Fruit fly (Drosophila melanogaster): ENCODE measurements around the gene Adss.

Adss gene

dm6 chr3R:20821815-20822375 is 8.5 kb downstream of the Adss start, which contains the start of the genes CG17271 and RpS20 (continued):
- TF ChIP-seq CG1792 (GFP tag; optimal IDR thresholded peaks at IDR 0.05) (peak; percentile 94), Ssrp (tag; optimal IDR thresholded peaks at IDR 0.05) (peak; percentile 83), gfzf (GFP tag; optimal IDR thresholded peaks at IDR 0.05) (peak; percentile 93), CG34224 (GFP tag; IDR thresholded peaks at IDR 0.05; ENCODE audit: partially characterized antibody) (no peak), CG4617 (GFP tag; optimal IDR thresholded peaks at IDR 0.05; ENCODE audit: borderline replicate concordance) (peak; percentile 85), tap (tag; optimal IDR thresholded peaks at IDR 0.05) (peak; percentile 26), CG4404 (GFP tag; IDR thresholded peaks at IDR 0.05) (peak; percentile 89), Gug (GFP tag; IDR thresholded peaks at IDR 0.05) (peak; percentile 91), Gsc (GFP tag; IDR thresholded peaks at IDR 0.05) (no peak), disco-r (GFP tag; optimal IDR thresholded peaks at IDR 0.05) (peak; percentile 90), Scr (GFP tag; IDR thresholded peaks at IDR 0.05; ENCODE audit: partially characterized antibody) (0 out of 2 replicates have a peak, but pooled peaks have one; percentile 23), CG1602 (GFP tag; optimal IDR thresholded peaks at IDR 0.05) (peak; percentile 88), CG1603 (tag; optimal IDR thresholded peaks at IDR 0.05) (peak; percentile 91), CG18011 (GFP tag; optimal IDR thresholded peaks at IDR 0.05) (peak; percentile 81), tx (GFP tag; optimal IDR thresholded peaks at IDR 0.05) (peak; percentile 95), CG17829 (tag; optimal IDR thresholded peaks at IDR 0.05) (peak; percentile 88), CG8089 (GFP tag; optimal IDR thresholded peaks at IDR 0.05) (peak; percentile 90), HmgZ (tag; optimal IDR thresholded peaks at IDR 0.05) (peak; percentile 96), CG33557 (GFP tag; optimal IDR thresholded peaks at IDR 0.05) (peak; percentile 85), al (GFP tag; IDR thresholded peaks at IDR 0.05) (peak; percentile 89), CG42726 (GFP tag; IDR thresholded peaks at IDR 0.05; ENCODE audit: partially characterized antibody) (no peak), Dref (GFP tag; IDR thresholded peaks at IDR 0.05) (peak; percentile 37; the same call in 1 of the 2 replicates), CG17568 (GFP tag; optimal IDR thresholded peaks at IDR 0.05) (peak; percentile 85), CG11456 (GFP tag; IDR thresholded peaks at IDR 0.05) (peak; percentile 91), CG4328 (GFP tag; optimal IDR thresholded peaks at IDR 0.05) (peak; percentile 87), Mrtf (GFP tag; IDR thresholded peaks at IDR 0.05) (peak; percentile 78), CG15269 (tag; optimal IDR thresholded peaks at IDR 0.05) (peak; percentile 83), zfh1 (GFP tag; IDR thresholded peaks at IDR 0.05) (peak; percentile 91), danr (GFP tag; IDR thresholded peaks at IDR 0.05) (peak; percentile 61), CG18619 (GFP tag; optimal IDR thresholded peaks at IDR 0.05) (peak; percentile 87), CG33213 (GFP tag; optimal IDR thresholded peaks at IDR 0.05) (peak; percentile 96), pita (GFP tag; optimal IDR thresholded peaks at IDR 0.05) (no peak), stwl (tag; optimal IDR thresholded peaks at IDR 0.05) (peak; percentile 68), CG7372 (GFP tag; IDR thresholded peaks at IDR 0.05) (peak; percentile 89), crc (GFP tag; optimal IDR thresholded peaks at IDR 0.05) (peak; percentile 94), nerfin-2 (GFP tag; IDR thresholded peaks at IDR 0.05; ENCODE audit: partially characterized antibody) (no peak), Hr78 (GFP tag; optimal IDR thresholded peaks at IDR 0.05) (no peak), PHDP (tag; optimal IDR thresholded peaks at IDR 0.05) (peak; percentile 88), sim (GFP tag; IDR thresholded peaks at IDR 0.05) (peak; percentile 63), jumu (GFP tag; optimal IDR thresholded peaks at IDR 0.05) (peak; percentile 96), pho (GFP tag; optimal IDR thresholded peaks at IDR 0.05) (peak; percentile 95), ash1 (GFP tag; optimal IDR thresholded peaks at IDR 0.05) (peak; percentile 39), gro (GFP tag; optimal IDR thresholded peaks at IDR 0.05) (peak; percentile 93), Adf1 (GFP tag; IDR thresholded peaks at IDR 0.05) (peak; percentile 63), CG9609 (GFP tag; optimal IDR thresholded peaks at IDR 0.05) (peak; percentile 94), CG16813 (GFP tag; IDR thresholded peaks at IDR 0.05; ENCODE audit: partially characterized antibody) (no peak), CG6254 (GFP tag; optimal IDR thresholded peaks at IDR 0.05) (peak; percentile 100), crp (GFP tag; optimal IDR thresholded peaks at IDR 0.05) (peak; percentile 34 to 87), CG3995 (GFP tag; optimal IDR thresholded peaks at IDR 0.05) (peak; percentile 64)
